Worm (Caenorhabditis elegans): ENCODE results near the gene F21G4.3.

ce11 chrX:9941379-9941778, 46.4 kb downstream of the F21G4.3 start:
- no peak for TF ChIP-seq pqm-1 (tag; optimal IDR thresholded peaks at IDR 0.05)
- TF ChIP-seq mml-1 (tag; optimal IDR thresholded peaks at IDR 0.05) = no peak
- TF ChIP-seq unc-39 (tag; optimal IDR thresholded peaks at IDR 0.05) = no peak
- TF ChIP-seq ceh-82 (tag; optimal IDR thresholded peaks at IDR 0.05) = no peak
- no peak for TF ChIP-seq snpc-4 (tag; optimal IDR thresholded peaks at IDR 0.05)
- no peak for TF ChIP-seq ceh-9 (tag; optimal IDR thresholded peaks at IDR 0.05)
